Worm (Caenorhabditis elegans) whole organism, L2 larva: ENCODE data around the gene rml-4.

Experiments used
- C34F6.9 ChIP-seq: fragments of 150-350 bp; optimal IDR thresholded peaks from 2 replicates; lab custom pipeline; 2014; ENCODE audit warnings: missing biosample characterization, missing genetic modification characterization
- R02D3.7 ChIP-seq: fragments of 150-350 bp; optimal IDR thresholded peaks from 2 replicates; lab custom pipeline; 2014; ENCODE audit warnings: missing biosample characterization, missing genetic modification characterization
- Y55F3AM.14 ChIP-seq: fragments of 200-800 bp; sonication (Bioruptor generic); optimal IDR thresholded peaks from 2 replicates; lab custom pipeline; 2018; ENCODE audit warnings: mild to moderate bottlenecking, missing genetic modification characterization, missing compliant biosample characterization
- ZK546.5 ChIP-seq: sonication (generic microtip); optimal IDR thresholded peaks from 2 replicates; lab custom pipeline; 2017; ENCODE audit warnings: missing biosample characterization, missing genetic modification characterization
- alr-1 ChIP-seq: fragments of 150-350 bp; optimal IDR thresholded peaks from 2 replicates; lab custom pipeline; 2014; ENCODE audit warnings: missing biosample characterization, missing genetic modification characterization
- aly-2 ChIP-seq: fragments of 150-350 bp; optimal IDR thresholded peaks from 2 replicates; lab custom pipeline; 2014; ENCODE audit warnings: missing biosample characterization, missing genetic modification characterization
- blmp-1 ChIP-seq: sonication (generic microtip); optimal IDR thresholded peaks from 2 replicates; lab custom pipeline; 2017; ENCODE audit warnings: missing genetic modification characterization, mild to moderate bottlenecking, missing compliant biosample characterization, antibody characterized with exemption, moderate library complexity; ENCODE audit not compliant: insufficient read depth
- ceh-82 ChIP-seq: fragments of 150-350 bp; optimal IDR thresholded peaks from 2 replicates; lab custom pipeline; 2014; ENCODE audit warnings: missing biosample characterization, missing genetic modification characterization
- crh-2 ChIP-seq: sonication (generic microtip); optimal IDR thresholded peaks from 2 replicates; lab custom pipeline; 2017; ENCODE audit warnings: missing biosample characterization, missing genetic modification characterization
- dmd-4 ChIP-seq: sonication (generic microtip); optimal IDR thresholded peaks from 2 replicates; lab custom pipeline; 2017; ENCODE audit warnings: missing biosample characterization, missing genetic modification characterization
- egl-27 ChIP-seq: sonication (generic microtip); optimal IDR thresholded peaks from 3 replicates; lab custom pipeline; 2017; ENCODE audit warnings: missing biosample characterization, missing genetic modification reagents, missing genetic modification characterization
- elt-1 ChIP-seq: fragments of 150-350 bp; optimal IDR thresholded peaks from 2 replicates; lab custom pipeline; 2014; ENCODE audit warnings: missing biosample characterization, missing genetic modification characterization
- elt-3 ChIP-seq: sonication (generic microtip); optimal IDR thresholded peaks from 2 replicates; lab custom pipeline; 2017; ENCODE audit warnings: missing biosample characterization, missing genetic modification characterization
- fos-1 ChIP-seq: fragments of 150-350 bp; optimal IDR thresholded peaks from 2 replicates; lab custom pipeline; 2014; ENCODE audit warnings: missing biosample characterization, missing genetic modification characterization
- gmeb-1 ChIP-seq: fragments of 150-350 bp; optimal IDR thresholded peaks from 2 replicates; lab custom pipeline; 2014; ENCODE audit warnings: missing biosample characterization, missing genetic modification characterization
- lin-11 ChIP-seq: fragments of 150-350 bp; sonication (generic microtip); optimal IDR thresholded peaks from 2 replicates; lab custom pipeline; 2014; ENCODE audit warnings: missing biosample characterization, missing genetic modification characterization, inconsistent platforms, mixed read lengths
- lin-13 ChIP-seq: fragments of 150-350 bp; optimal IDR thresholded peaks from 2 replicates; lab custom pipeline; 2014; ENCODE audit warnings: missing biosample characterization, missing genetic modification reagents, missing genetic modification characterization
- mab-5 ChIP-seq: fragments of 150-350 bp; optimal IDR thresholded peaks from 2 replicates; lab custom pipeline; 2014; ENCODE audit warnings: missing biosample characterization, missing genetic modification characterization
- mbf-1 ChIP-seq: sonication (generic microtip); optimal IDR thresholded peaks from 2 replicates; lab custom pipeline; 2017; ENCODE audit warnings: missing biosample characterization, missing genetic modification characterization
- mdl-1 ChIP-seq, 2 experiments: fragments of 150-350 bp in 1 of 2; sonication (generic microtip) in 1 of 2; optimal IDR thresholded peaks; 2 replicates each; lab custom pipeline; 2017; ENCODE audit warnings: missing biosample characterization in 2 of 2, missing genetic modification characterization in 2 of 2
- nhr-10 ChIP-seq: sonication (generic microtip); optimal IDR thresholded peaks from 2 replicates; lab custom pipeline; 2017; ENCODE audit warnings: missing biosample characterization, missing genetic modification characterization
- nhr-11 ChIP-seq: fragments of 150-350 bp; optimal IDR thresholded peaks from 2 replicates; lab custom pipeline; 2014; ENCODE audit warnings: missing biosample characterization, missing genetic modification characterization
- nhr-12 ChIP-seq: fragments of 150-350 bp; optimal IDR thresholded peaks from 2 replicates; lab custom pipeline; 2014; ENCODE audit warnings: missing biosample characterization, missing genetic modification characterization
- nhr-129 ChIP-seq: fragments of 150-350 bp; optimal IDR thresholded peaks from 2 replicates; lab custom pipeline; 2014; ENCODE audit warnings: missing biosample characterization, missing genetic modification characterization
- nhr-21 ChIP-seq: fragments of 150-350 bp; optimal IDR thresholded peaks from 2 replicates; lab custom pipeline; 2014; ENCODE audit warnings: missing biosample characterization, missing genetic modification characterization
- nhr-237 ChIP-seq: fragments of 150-350 bp; optimal IDR thresholded peaks from 2 replicates; lab custom pipeline; 2014; ENCODE audit warnings: missing biosample characterization, missing genetic modification characterization
- nhr-25 ChIP-seq: fragments of 150-350 bp; sonication (generic microtip); optimal IDR thresholded peaks from 3 replicates; lab custom pipeline; 2014; ENCODE audit warnings: missing biosample characterization, missing genetic modification characterization
- nhr-6 ChIP-seq: fragments of 150-350 bp; optimal IDR thresholded peaks from 2 replicates; lab custom pipeline; 2014; ENCODE audit warnings: missing biosample characterization, missing genetic modification characterization
- peb-1 ChIP-seq: fragments of 150-350 bp; optimal IDR thresholded peaks from 2 replicates; lab custom pipeline; 2014; ENCODE audit warnings: missing biosample characterization, missing genetic modification characterization
- sem-4 ChIP-seq: fragments of 150-350 bp; optimal IDR thresholded peaks from 2 replicates; lab custom pipeline; 2014; ENCODE audit warnings: missing biosample characterization, missing genetic modification reagents, missing genetic modification characterization
- skn-1 ChIP-seq: sonication (generic microtip); optimal IDR thresholded peaks from 2 replicates; lab custom pipeline; 2017; ENCODE audit warnings: missing biosample characterization, missing genetic modification characterization
- sma-3 ChIP-seq: sonication (generic microtip); optimal IDR thresholded peaks from 2 replicates; lab custom pipeline; 2016; ENCODE audit warnings: missing genetic modification reagents, missing genetic modification characterization, missing compliant biosample characterization
- sma-9 ChIP-seq, 2 experiments: fragments of 150-350 bp in 1 of 2; sonication (generic microtip) in 1 of 2; optimal IDR thresholded peaks; 2 replicates each; lab custom pipeline; 2014 to 2016; ENCODE audit warnings: missing genetic modification characterization in 2 of 2, mild to moderate bottlenecking in 1 of 2, missing biosample characterization in 1 of 2, missing compliant biosample characterization in 1 of 2, missing genetic modification reagents in 1 of 2, moderate library complexity in 1 of 2
- unc-39 ChIP-seq: fragments of 150-350 bp; optimal IDR thresholded peaks from 2 replicates; lab custom pipeline; 2014; ENCODE audit warnings: missing biosample characterization, missing genetic modification characterization
- unc-55 ChIP-seq: fragments of 150-350 bp; sonication (generic microtip); optimal IDR thresholded peaks from 3 replicates; lab custom pipeline; 2014; ENCODE audit warnings: missing biosample characterization, missing genetic modification reagents, missing genetic modification characterization
- unc-62 ChIP-seq: fragments of 150-350 bp; optimal IDR thresholded peaks from 2 replicates; lab custom pipeline; 2014; ENCODE audit warnings: missing biosample characterization, missing genetic modification reagents, missing genetic modification characterization
- ztf-11 ChIP-seq: sonication (generic microtip); optimal IDR thresholded peaks from 2 replicates; lab custom pipeline; 2017; ENCODE audit warnings: missing biosample characterization, missing genetic modification characterization
- ztf-4 ChIP-seq: fragments of 150-350 bp; optimal IDR thresholded peaks from 2 replicates; lab custom pipeline; 2014; ENCODE audit warnings: missing biosample characterization, missing genetic modification characterization

rml-4 gene

DNA sequence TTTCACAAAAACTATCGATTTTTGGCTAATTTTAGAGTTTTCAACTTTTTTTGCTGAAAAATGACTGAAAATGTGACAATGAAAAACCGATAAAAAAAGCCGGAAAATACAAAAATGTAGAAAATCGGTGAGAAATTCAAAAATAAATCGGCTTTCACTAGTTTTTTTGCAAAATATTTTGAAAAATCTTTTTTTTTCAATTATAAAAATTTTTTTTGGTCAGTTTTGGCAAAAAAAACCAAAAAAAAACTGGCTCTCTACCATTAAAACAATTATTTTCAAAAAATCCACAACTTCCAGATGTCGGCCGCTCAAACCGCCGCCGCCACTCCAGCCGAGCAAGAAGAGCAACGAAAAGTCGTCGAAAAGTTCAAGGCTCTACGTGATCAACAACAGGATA lies 31.5 kb downstream of the rml-4 start, which contains the start of gene pfd-2:
pfd-2 (plus strand) TSS at position 301 of the 400 bp plus-strand sequence.
- TF ChIP-seq ceh-82 (tag; lab: Kevin White, UChicago) (no peak), alr-1 (no peak), unc-39 (tag; lab: Kevin White, UChicago) (no peak)

DNA sequence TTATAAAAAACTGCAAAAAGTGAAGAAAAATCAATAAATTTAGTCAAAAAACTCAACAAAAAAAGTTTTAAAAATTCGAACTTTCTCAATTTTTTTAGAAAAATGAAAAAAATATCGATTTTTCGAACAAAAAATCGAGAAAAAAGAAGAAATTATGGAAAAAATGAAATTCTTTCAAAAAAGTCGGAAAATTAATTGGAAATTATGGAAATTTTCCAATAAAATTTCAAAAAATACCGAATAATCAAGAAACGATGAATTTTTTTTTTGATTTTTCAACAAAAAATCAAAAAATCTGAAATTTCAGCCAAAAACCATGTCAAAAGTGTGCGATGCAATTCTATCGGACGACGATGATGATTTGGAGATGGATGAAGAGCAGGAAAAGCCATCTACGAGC lies 33.8 kb downstream of the rml-4 start, which contains the start of gene H20J04.4:
H20J04.4 (plus strand) TSS at position 301 of the 400 bp plus-strand sequence.
- TF ChIP-seq crh-2 (tag; lab: Kevin White, UChicago) (no peak), Y55F3AM.14 (GFP tag; lab: Kevin White, UChicago) (no peak), nhr-11 (tag; lab: Kevin White, UChicago) (no peak), nhr-237 (no peak), alr-1 (no peak), elt-1 (no peak), nhr-21 (tag; lab: Kevin White, UChicago) (no peak), ztf-11 (tag; lab: Kevin White, UChicago) (no peak), aly-2 (tag; lab: Kevin White, UChicago) (no peak), sem-4 (tag; lab: Kevin White, UChicago) (no peak), sma-3 (GFP tag; lab: Kevin White, UChicago) (no peak), R02D3.7 (no peak), mab-5 (tag; lab: Kevin White, UChicago) (no peak), C34F6.9 (no peak), nhr-25 (no peak), nhr-129 (tag; lab: Kevin White, UChicago) (no peak), elt-3 (tag; lab: Kevin White, UChicago) (no peak), dmd-4 (no peak), peb-1 (tag; lab: Kevin White, UChicago) (no peak), fos-1 (tag; lab: Kevin White, UChicago) (no peak)

DNA sequence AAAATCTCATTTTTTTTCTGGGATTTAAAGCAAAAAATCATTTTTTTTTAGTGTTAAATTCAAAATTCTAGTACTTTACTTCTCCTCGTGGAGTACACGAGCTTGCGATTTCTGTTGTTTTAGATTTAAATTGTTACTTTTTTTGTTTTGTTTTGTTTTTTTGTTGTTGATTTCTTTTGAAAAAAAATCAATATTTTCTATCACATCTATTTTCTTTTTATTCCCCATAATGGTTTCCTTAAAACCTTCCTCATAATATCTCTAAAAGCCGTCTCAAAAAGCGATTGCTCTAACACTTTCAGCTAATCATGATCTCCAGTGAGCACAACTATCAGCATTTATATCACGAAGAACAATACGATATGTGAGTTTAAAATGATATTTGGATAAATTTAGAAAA lies 39.5 kb downstream of the rml-4 start, which contains the start of gene madf-3:
madf-3 (plus strand) TSS at position 301 of the 400 bp plus-strand sequence.
- TF ChIP-seq nhr-6 (tag; lab: Kevin White, UChicago), result no peak
- no peak for TF ChIP-seq aly-2 (tag; lab: Kevin White, UChicago)
- TF ChIP-seq, all 48 proteins: peak for 0

DNA sequence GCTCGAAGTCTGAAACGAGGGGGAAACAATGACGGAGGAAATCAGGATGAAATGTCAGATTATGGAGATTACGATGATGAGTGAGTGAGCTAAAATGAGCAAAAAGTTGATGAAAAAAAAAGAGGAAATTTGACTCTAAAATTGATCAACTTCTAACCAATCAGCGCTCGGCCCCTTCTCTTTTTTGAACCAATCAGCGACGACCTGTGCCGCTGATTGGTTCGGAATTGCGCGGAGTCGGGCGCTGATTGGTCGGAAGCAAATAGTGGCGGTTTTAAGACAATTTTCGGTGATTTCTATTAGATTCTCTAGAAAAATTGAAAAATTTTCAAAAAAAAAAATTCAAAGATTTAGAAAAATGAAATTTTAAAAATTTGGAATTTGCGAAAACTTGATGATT lies 42.8 kb downstream of the rml-4 start:
- TF ChIP-seq elt-1 (no peak), mdl-1 (tag; optimal IDR thresholded peaks at IDR 0.05; lab: Kevin White, UChicago) (no peak), unc-55 (GFP tag; lab: Kevin White, UChicago) (no peak), Y55F3AM.14 (GFP tag; lab: Kevin White, UChicago) (no peak), nhr-25 (no peak), nhr-237 (no peak), dmd-4 (no peak), nhr-129 (tag; lab: Kevin White, UChicago) (no peak), nhr-12 (tag; lab: Kevin White, UChicago) (no peak), ztf-4 (tag; lab: Kevin White, UChicago) (no peak), R02D3.7 (no peak), nhr-11 (tag; lab: Kevin White, UChicago) (no peak), ceh-82 (tag; lab: Kevin White, UChicago) (no peak), fos-1 (tag; lab: Kevin White, UChicago) (no peak), blmp-1 (tag; lab: Kevin White, UChicago) (no peak)

DNA sequence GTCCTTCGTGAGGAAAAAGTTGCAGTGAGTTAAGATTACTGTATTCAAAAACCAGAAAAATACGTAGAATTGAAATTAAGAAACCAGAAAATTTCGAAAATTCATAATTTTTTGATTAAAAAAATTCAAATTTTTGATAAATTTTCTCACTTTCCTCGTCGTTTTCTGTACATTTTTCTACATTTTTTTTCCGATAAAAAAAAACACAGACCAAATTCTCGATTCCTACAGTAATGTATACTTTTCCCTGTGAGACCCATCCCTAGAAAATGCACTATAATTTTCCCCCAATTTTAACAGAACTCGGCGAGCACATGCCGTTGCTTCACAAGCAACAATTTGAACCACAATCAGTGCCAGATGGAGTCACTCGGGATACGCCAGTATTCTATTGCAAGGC lies 45.0 kb downstream of the rml-4 start, which contains the start of gene athp-2:
athp-2 (plus strand) TSS at position 301 of the 400 bp plus-strand sequence.
- TF ChIP-seq ztf-4 (tag; lab: Kevin White, UChicago), result no peak
- TF ChIP-seq unc-62 (GFP tag; lab: Kevin White, UChicago), result no peak
- TF ChIP-seq skn-1, result no peak
- TF ChIP-seq C34F6.9, result no peak
- TF ChIP-seq mbf-1 (tag; lab: Kevin White, UChicago), result no peak
- TF ChIP-seq nhr-10, result no peak
- no peak for TF ChIP-seq unc-55 (GFP tag; lab: Kevin White, UChicago)
- TF ChIP-seq ZK546.5 (tag; lab: Kevin White, UChicago), result no peak
- no peak for TF ChIP-seq lin-13 (GFP tag; lab: Kevin White, UChicago)
- no peak for TF ChIP-seq mdl-1 (tag; optimal IDR thresholded peaks at IDR 0.05; lab: Kevin White, UChicago)
- no peak for TF ChIP-seq R02D3.7
- TF ChIP-seq gmeb-1 (tag; lab: Kevin White, UChicago), result no peak
- TF ChIP-seq nhr-25, result no peak
- TF ChIP-seq elt-3 (tag; lab: Kevin White, UChicago), result no peak
- TF ChIP-seq egl-27 (tag; lab: Kevin White, UChicago), result no peak
- no peak for TF ChIP-seq ztf-11 (tag; lab: Kevin White, UChicago)
- TF ChIP-seq sma-9 (GFP tag; optimal IDR thresholded peaks at IDR 0.05; lab: Kevin White, UChicago), result no peak
- TF ChIP-seq sma-9 (tag; optimal IDR thresholded peaks at IDR 0.05; lab: Kevin White, UChicago), result no peak
- no peak for TF ChIP-seq lin-11 (tag; lab: Kevin White, UChicago)
- TF ChIP-seq, all 48 proteins: peak for 0
